Fruit fly (Drosophila melanogaster): ENCODE measurements around the gene RpS17.

The RpS17 gene

DNA sequence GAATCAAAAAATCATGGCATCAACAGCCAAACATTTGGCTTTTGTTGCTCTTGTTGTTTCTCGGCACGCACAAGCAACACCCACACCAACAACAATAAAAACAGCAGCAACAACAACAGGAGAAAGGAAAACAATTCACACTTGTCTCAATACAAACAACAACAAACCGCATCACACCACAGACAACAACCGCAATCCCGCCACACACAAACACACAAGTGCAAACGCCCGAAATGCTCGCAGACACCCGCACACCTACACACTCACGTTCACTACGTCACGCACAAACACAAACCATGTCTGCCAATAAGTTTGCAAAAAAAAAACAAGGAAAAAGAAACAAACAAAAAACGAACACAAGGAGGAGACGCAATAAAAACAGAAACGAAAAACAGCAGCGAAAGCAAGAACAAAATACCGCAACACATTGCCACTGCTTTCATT is 38.2 kb upstream of the RpS17 start:
- TF ChIP-seq gl (tag; optimal IDR thresholded peaks at IDR 0.05) (peak; percentile 64), Ets98B (GFP tag; IDR thresholded peaks at IDR 0.05) (peak; percentile 80), CG9948 (tag; optimal IDR thresholded peaks at IDR 0.05) (no peak), CG32121 (GFP tag; IDR thresholded peaks at IDR 0.05) (peak; percentile 43; the same call in 1 of the 2 replicates), CG12605 (GFP tag; IDR thresholded peaks at IDR 0.05) (peak; percentile 72; the same call in 1 of the 2 replicates), rn (GFP tag; IDR thresholded peaks at IDR 0.05) (no peak), CG34367 (tag; optimal IDR thresholded peaks at IDR 0.05) (peak; percentile 26), fd96Ca (GFP tag; IDR thresholded peaks at IDR 0.05) (peak; percentile 69), Pif1A (GFP tag; optimal IDR thresholded peaks at IDR 0.05) (peak; percentile 59), CG8301 (tag; optimal IDR thresholded peaks at IDR 0.05) (no peak), Snoo (tag; optimal IDR thresholded peaks at IDR 0.05) (peak; percentile 12), EcR (GFP tag; optimal IDR thresholded peaks at IDR 0.05) (no peak), CG14655 (GFP tag; optimal IDR thresholded peaks at IDR 0.05) (no peak), CG8159 (tag; optimal IDR thresholded peaks at IDR 0.05) (no peak), Pif1B (GFP tag; optimal IDR thresholded peaks at IDR 0.05) (no peak), CG4496 (GFP tag; IDR thresholded peaks at IDR 0.05) (peak; percentile 75), D1 (tag; optimal IDR thresholded peaks at IDR 0.05) (no peak), CG13204 (GFP tag; optimal IDR thresholded peaks at IDR 0.05) (peak; percentile 57), CG10348 (GFP tag; IDR thresholded peaks at IDR 0.05) (no peak), CG15710 (tag; optimal IDR thresholded peaks at IDR 0.05) (peak; percentile 35), CG17806 (tag; optimal IDR thresholded peaks at IDR 0.05) (no peak)

DNA sequence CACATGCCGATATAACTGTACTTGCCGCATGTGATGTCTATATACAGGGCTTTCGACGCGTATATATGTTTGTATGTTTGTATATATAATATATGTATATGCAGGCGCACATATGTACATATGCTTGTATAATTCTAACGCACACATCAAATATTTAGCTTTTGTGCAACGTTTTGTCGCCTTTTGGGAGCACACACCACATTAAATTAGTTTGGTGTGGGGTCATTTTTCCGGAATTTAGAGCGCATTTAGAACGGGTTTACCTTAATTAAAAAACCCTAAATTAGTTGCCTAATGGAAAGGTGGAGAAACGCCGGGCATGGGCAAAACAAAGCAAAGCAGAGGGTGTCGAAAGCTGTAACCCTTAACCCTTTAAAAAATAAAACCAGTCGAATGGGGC is 37.6 kb upstream of the RpS17 start:
- TF ChIP-seq CG4496 (GFP tag; IDR thresholded peaks at IDR 0.05): no peak
- no peak for TF ChIP-seq fd96Ca (GFP tag; IDR thresholded peaks at IDR 0.05)
- TF ChIP-seq CG17806 (tag; optimal IDR thresholded peaks at IDR 0.05): no peak
- no peak for TF ChIP-seq CG10348 (GFP tag; IDR thresholded peaks at IDR 0.05)
- TF ChIP-seq CG15710 (tag; optimal IDR thresholded peaks at IDR 0.05): no peak
- TF ChIP-seq CG14655 (GFP tag; optimal IDR thresholded peaks at IDR 0.05): no peak
- no peak for TF ChIP-seq CG32121 (GFP tag; IDR thresholded peaks at IDR 0.05)
- TF ChIP-seq D1 (tag; optimal IDR thresholded peaks at IDR 0.05): no peak

DNA sequence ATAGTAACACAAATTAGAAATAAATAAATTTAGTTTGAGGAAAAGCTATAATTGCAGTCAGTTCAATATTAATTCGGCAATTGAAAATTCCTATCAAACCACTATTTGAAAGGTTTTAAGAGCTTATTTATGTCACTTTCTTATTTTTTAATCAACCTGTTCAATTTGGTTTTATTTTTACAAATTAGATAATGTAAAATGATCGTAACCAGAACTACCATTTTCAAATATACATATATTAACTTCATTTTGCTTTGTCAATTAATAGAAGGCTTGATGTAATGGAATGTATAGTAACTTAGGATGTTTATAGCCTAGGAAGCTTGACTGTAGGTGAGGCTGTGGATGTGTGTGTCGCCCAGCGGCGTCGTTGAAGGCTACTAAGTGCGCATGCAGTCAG is 37.0 kb upstream of the RpS17 start:
- TF ChIP-seq Snoo (tag; optimal IDR thresholded peaks at IDR 0.05) (no peak), rn (GFP tag; IDR thresholded peaks at IDR 0.05) (no peak), CG15710 (tag; optimal IDR thresholded peaks at IDR 0.05) (peak; percentile 7), CG14655 (GFP tag; optimal IDR thresholded peaks at IDR 0.05) (peak; percentile 41), CG32121 (GFP tag; IDR thresholded peaks at IDR 0.05) (no peak), CG9948 (tag; optimal IDR thresholded peaks at IDR 0.05) (peak; percentile 34), CG17806 (tag; optimal IDR thresholded peaks at IDR 0.05) (peak; percentile 26), CG8301 (tag; optimal IDR thresholded peaks at IDR 0.05) (peak; percentile 1), CG8159 (tag; optimal IDR thresholded peaks at IDR 0.05) (peak; percentile 50), fd96Ca (GFP tag; IDR thresholded peaks at IDR 0.05) (no peak)

DNA sequence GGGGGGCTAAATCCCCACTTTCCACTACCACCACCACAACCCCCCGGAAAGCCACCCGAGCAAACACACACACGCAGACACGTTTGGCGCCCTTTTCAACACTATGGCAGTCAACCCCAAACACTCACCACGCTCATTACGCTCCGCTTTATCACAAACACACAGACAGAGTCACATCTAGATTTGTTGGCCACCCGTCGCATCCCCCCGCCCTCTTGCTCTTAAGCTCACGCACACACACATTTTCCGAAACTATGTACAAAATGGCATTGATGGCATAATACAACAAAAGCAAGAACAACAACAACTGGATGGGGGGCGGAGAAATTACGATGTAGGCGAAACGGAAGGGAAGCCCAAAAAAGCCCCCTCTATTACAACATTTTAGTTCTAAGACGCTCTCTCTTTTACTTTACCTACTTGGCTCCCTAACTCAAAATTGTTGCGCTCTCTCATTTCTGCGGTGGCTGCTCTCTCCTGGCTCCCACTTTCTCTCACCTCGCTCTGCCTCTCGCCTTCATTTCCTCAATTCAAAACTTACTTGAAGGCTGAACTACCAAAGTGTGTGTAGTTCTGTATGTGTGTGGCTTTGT is 36.1 kb upstream of the RpS17 start:
- TF ChIP-seq rn (GFP tag; IDR thresholded peaks at IDR 0.05): no peak
- no peak for TF ChIP-seq Ets98B (GFP tag; IDR thresholded peaks at IDR 0.05)
- TF ChIP-seq CG4496 (GFP tag; IDR thresholded peaks at IDR 0.05): no peak
- TF ChIP-seq Pif1B (GFP tag; optimal IDR thresholded peaks at IDR 0.05): no peak
- TF ChIP-seq Snoo (tag; optimal IDR thresholded peaks at IDR 0.05): no peak
- TF ChIP-seq CG15710 (tag; optimal IDR thresholded peaks at IDR 0.05): no peak
- TF ChIP-seq CG8159 (tag; optimal IDR thresholded peaks at IDR 0.05): no peak
- TF ChIP-seq D1 (tag; optimal IDR thresholded peaks at IDR 0.05): no peak
- no peak for TF ChIP-seq gl (tag; optimal IDR thresholded peaks at IDR 0.05)
- no peak for TF ChIP-seq CG34367 (tag; optimal IDR thresholded peaks at IDR 0.05)
- TF ChIP-seq CG17806 (tag; optimal IDR thresholded peaks at IDR 0.05): no peak
- no peak for TF ChIP-seq CG12605 (GFP tag; IDR thresholded peaks at IDR 0.05)
- TF ChIP-seq CG14655 (GFP tag; optimal IDR thresholded peaks at IDR 0.05): no peak
- no peak for TF ChIP-seq EcR (GFP tag; optimal IDR thresholded peaks at IDR 0.05)
- no peak for TF ChIP-seq fd96Ca (GFP tag; IDR thresholded peaks at IDR 0.05)
- TF ChIP-seq CG32121 (GFP tag; IDR thresholded peaks at IDR 0.05): no peak

DNA sequence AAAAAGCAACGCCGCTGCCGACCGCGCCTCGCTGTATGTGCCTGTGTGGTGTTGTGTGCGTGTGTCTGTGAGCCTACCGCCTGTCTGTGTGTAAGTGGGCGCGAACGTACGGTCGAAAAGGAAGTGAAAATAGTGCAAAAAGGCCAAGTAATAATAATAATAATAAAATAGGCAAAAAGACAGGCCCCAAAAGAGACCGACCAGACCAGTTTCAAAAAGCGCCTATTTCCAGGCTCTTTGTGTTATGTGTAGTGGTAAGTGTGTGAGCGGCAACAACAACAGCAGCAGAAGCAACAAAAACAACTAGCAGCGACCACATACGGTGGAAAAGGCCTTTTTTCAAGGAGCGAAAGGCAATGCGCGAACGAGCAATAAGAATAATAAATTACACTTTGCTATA is 33.2 kb upstream of the RpS17 start:
- TF ChIP-seq Ets98B (GFP tag; IDR thresholded peaks at IDR 0.05) (no peak), CG14655 (GFP tag; optimal IDR thresholded peaks at IDR 0.05) (no peak), rn (GFP tag; IDR thresholded peaks at IDR 0.05) (no peak), CG8301 (tag; optimal IDR thresholded peaks at IDR 0.05) (no peak), Pif1B (GFP tag; optimal IDR thresholded peaks at IDR 0.05) (no peak), gl (tag; optimal IDR thresholded peaks at IDR 0.05) (peak; percentile 82), Pif1A (GFP tag; optimal IDR thresholded peaks at IDR 0.05) (peak; percentile 17), CG10348 (GFP tag; IDR thresholded peaks at IDR 0.05) (no peak), CG12605 (GFP tag; IDR thresholded peaks at IDR 0.05) (peak; percentile 58; the same call in 1 of the 2 replicates), D1 (tag; optimal IDR thresholded peaks at IDR 0.05) (no peak), CG4496 (GFP tag; IDR thresholded peaks at IDR 0.05) (0 out of 3 replicates have a peak, but pooled peaks have one; percentile 10), CG8159 (tag; optimal IDR thresholded peaks at IDR 0.05) (peak; percentile 41), CG13204 (GFP tag; optimal IDR thresholded peaks at IDR 0.05) (peak; percentile 91), CG15710 (tag; optimal IDR thresholded peaks at IDR 0.05) (peak; percentile 42), CG17806 (tag; optimal IDR thresholded peaks at IDR 0.05) (peak; percentile 46), CG34367 (tag; optimal IDR thresholded peaks at IDR 0.05) (peak; percentile 54), Snoo (tag; optimal IDR thresholded peaks at IDR 0.05) (no peak), EcR (GFP tag; optimal IDR thresholded peaks at IDR 0.05) (peak; percentile 21), fd96Ca (GFP tag; IDR thresholded peaks at IDR 0.05) (0 out of 3 replicates have a peak, but pooled peaks have one; percentile 13), CG9948 (tag; optimal IDR thresholded peaks at IDR 0.05) (peak; percentile 6), CG32121 (GFP tag; IDR thresholded peaks at IDR 0.05) (no peak)

Data from whole organism, pupa.